Worm (Caenorhabditis elegans) whole organism, young adult: Measurements from ENCODE around the gene tbc-12.

Experiments
- B0261.1 ChIP-seq: sonication (generic microtip); optimal IDR thresholded peaks from 2 replicates; lab custom pipeline; 2016; ENCODE audit warnings: mild to moderate bottlenecking, missing genetic modification characterization, moderate library complexity, missing compliant biosample characterization
- B0336.3 ChIP-seq: fragments of 200-800 bp; sonication (Bioruptor generic); IDR thresholded peaks from 2 replicates; pipeline ENCODE4 v1.3.6; 2022; ENCODE audit warnings: missing genetic modification characterization, missing compliant biosample characterization
- F10E7.11 ChIP-seq: sonication (generic microtip); optimal IDR thresholded peaks from 2 replicates; lab custom pipeline; 2017; ENCODE audit warnings: mild to moderate bottlenecking, missing genetic modification characterization, moderate library complexity, missing compliant biosample characterization
- F33H1.4 ChIP-seq: fragments of 200-800 bp; sonication (Bioruptor generic); IDR thresholded peaks from 2 replicates; pipeline ENCODE4 v1.3.6; 2022; ENCODE audit warnings: missing genetic modification reagents, missing genetic modification characterization, missing compliant biosample characterization
- F37B4.10 ChIP-seq: fragments of 200-800 bp; sonication (Bioruptor generic); IDR thresholded peaks from 2 replicates; pipeline ENCODE4 v1.3.6; 2022; ENCODE audit warnings: missing genetic modification characterization, missing compliant biosample characterization
- F55B11.4 ChIP-seq: sonication (generic microtip); optimal IDR thresholded peaks from 2 replicates; lab custom pipeline; 2016; ENCODE audit warnings: missing compliant biosample characterization, missing genetic modification characterization, borderline replicate concordance; ENCODE audit not compliant: insufficient read depth
- T26A5.8 ChIP-seq: sonication (generic microtip); optimal IDR thresholded peaks from 2 replicates; lab custom pipeline; 2016; ENCODE audit warnings: missing genetic modification characterization, missing compliant biosample characterization
- Y53G8AR.9 ChIP-seq: fragments of 200-800 bp; sonication (Bioruptor generic); conservative IDR thresholded peaks from 2 replicates; pipeline ENCODE4 v1.3.6; 2022; ENCODE audit warnings: missing genetic modification reagents, missing genetic modification characterization, missing compliant biosample characterization
- Y95B8A.8 ChIP-seq: fragments of 200-800 bp; sonication (Bioruptor generic); IDR thresholded peaks from 2 replicates; pipeline ENCODE4 v1.3.6; 2022; ENCODE audit warnings: missing genetic modification reagents, missing genetic modification characterization, missing compliant biosample characterization
- ZK185.1 ChIP-seq: sonication (generic microtip); optimal IDR thresholded peaks from 2 replicates; lab custom pipeline; 2016; ENCODE audit warnings: mild to moderate bottlenecking, missing genetic modification characterization, missing compliant biosample characterization; ENCODE audit not compliant: poor library complexity, severe bottlenecking
- akir-1 ChIP-seq: fragments of 200-800 bp; sonication (Bioruptor generic); optimal IDR thresholded peaks from 2 replicates; lab custom pipeline; 2018; ENCODE audit warnings: mild to moderate bottlenecking, missing genetic modification characterization, moderate library complexity, missing compliant biosample characterization
- atf-7 ChIP-seq: sonication (generic microtip); optimal IDR thresholded peaks from 2 replicates; lab custom pipeline; 2017; ENCODE audit warnings: mild to moderate bottlenecking, missing genetic modification characterization, missing compliant biosample characterization
- athp-1 ChIP-seq: sonication (generic microtip); optimal IDR thresholded peaks from 2 replicates; lab custom pipeline; 2017; ENCODE audit warnings: mild to moderate bottlenecking, missing genetic modification characterization, missing compliant biosample characterization
- bed-1 ChIP-seq: fragments of 200-800 bp; sonication (Bioruptor generic); IDR thresholded peaks from 2 replicates; pipeline ENCODE4 v1.3.6; 2022; ENCODE audit warnings: missing genetic modification reagents, missing genetic modification characterization, missing compliant biosample characterization
- ccch-3 ChIP-seq: fragments of 200-800 bp; sonication (Bioruptor generic); optimal IDR thresholded peaks from 2 replicates; lab custom pipeline; 2018; ENCODE audit warnings: mild to moderate bottlenecking, missing genetic modification characterization, missing compliant biosample characterization
- ceh-40 ChIP-seq: fragments of 200-800 bp; sonication (Bioruptor generic); IDR thresholded peaks from 2 replicates; pipeline ENCODE4 v1.3.6; 2022; ENCODE audit warnings: missing genetic modification characterization, missing compliant biosample characterization
- chd-7 ChIP-seq: sonication (generic microtip); optimal IDR thresholded peaks from 2 replicates; lab custom pipeline; 2016; ENCODE audit warnings: mild to moderate bottlenecking, missing genetic modification characterization, moderate library complexity, missing compliant biosample characterization
- dox-1 ChIP-seq: fragments of 200-800 bp; sonication (Bioruptor generic); IDR thresholded peaks from 2 replicates; pipeline ENCODE4 v1.3.6; 2022; ENCODE audit warnings: missing genetic modification reagents, missing genetic modification characterization, missing compliant biosample characterization
- egl-18 ChIP-seq: fragments of 200-800 bp; sonication (Bioruptor generic); IDR thresholded peaks from 2 replicates; pipeline ENCODE4 v1.3.6; 2022; ENCODE audit warnings: missing genetic modification reagents, missing genetic modification characterization, missing compliant biosample characterization
- egl-44 ChIP-seq: fragments of 200-800 bp; sonication (Bioruptor generic); IDR thresholded peaks from 2 replicates; pipeline ENCODE4 v1.3.6; 2022; ENCODE audit warnings: missing genetic modification reagents, missing genetic modification characterization, missing compliant biosample characterization
- egrh-3 ChIP-seq: fragments of 200-800 bp; sonication (Bioruptor generic); IDR thresholded peaks from 2 replicates; pipeline ENCODE4 v1.3.6; 2022; ENCODE audit warnings: missing genetic modification reagents, missing genetic modification characterization, missing compliant biosample characterization
- ets-4 ChIP-seq: fragments of 200-800 bp; sonication (Bioruptor generic); optimal IDR thresholded peaks from 2 replicates; lab custom pipeline; 2018; ENCODE audit warnings: mild to moderate bottlenecking, missing genetic modification characterization, missing compliant biosample characterization
- fkh-3 ChIP-seq: sonication (generic microtip); optimal IDR thresholded peaks from 2 replicates; lab custom pipeline; 2016; ENCODE audit warnings: mild to moderate bottlenecking, missing genetic modification characterization, missing compliant biosample characterization
- gei-17 ChIP-seq: fragments of 200-800 bp; sonication (Bioruptor generic); optimal IDR thresholded peaks from 2 replicates; lab custom pipeline; 2018; ENCODE audit warnings: mild to moderate bottlenecking, missing genetic modification characterization, missing compliant biosample characterization
- hlh-26 ChIP-seq: fragments of 200-800 bp; sonication (Bioruptor generic); conservative IDR thresholded peaks from 2 replicates; pipeline ENCODE4 v1.3.6; 2022; ENCODE audit warnings: missing genetic modification reagents, missing genetic modification characterization, missing compliant biosample characterization
- hmg-1.2 ChIP-seq: fragments of 200-800 bp; sonication (Bioruptor generic); IDR thresholded peaks from 2 replicates; pipeline ENCODE4 v1.3.6; 2022; ENCODE audit warnings: missing genetic modification reagents, missing genetic modification characterization, missing compliant biosample characterization
- hrde-1 ChIP-seq: sonication (generic microtip); optimal IDR thresholded peaks from 2 replicates; lab custom pipeline; 2016; ENCODE audit warnings: missing genetic modification characterization, mild to moderate bottlenecking, missing compliant biosample characterization, moderate library complexity, missing genotype, missing genetic modification reagents, borderline replicate concordance
- let-526 ChIP-seq: fragments of 200-800 bp; sonication (Bioruptor generic); IDR thresholded peaks from 2 replicates; pipeline ENCODE4 v1.3.6; 2022; ENCODE audit warnings: missing genetic modification reagents, missing genetic modification characterization, missing compliant biosample characterization
- let-607 ChIP-seq, 2 experiments: fragments of 200-800 bp in 1 of 2; sonication (Bioruptor generic) in 1 of 2; sonication (generic microtip) in 1 of 2; optimal IDR thresholded peaks; 2 replicates each; lab custom pipeline; 2016 to 2018; ENCODE audit warnings: mild to moderate bottlenecking in 2 of 2, missing compliant biosample characterization in 2 of 2, missing genetic modification characterization in 2 of 2, moderate library complexity in 2 of 2, missing genotype in 1 of 2
- lin-40 ChIP-seq: sonication (generic microtip); optimal IDR thresholded peaks from 2 replicates; lab custom pipeline; 2016; ENCODE audit warnings: missing genetic modification characterization, mild to moderate bottlenecking, missing compliant biosample characterization, missing genotype, missing genetic modification reagents
- madf-10 ChIP-seq: sonication (generic microtip); optimal IDR thresholded peaks from 2 replicates; lab custom pipeline; 2016; ENCODE audit warnings: mild to moderate bottlenecking, missing genetic modification characterization, missing compliant biosample characterization
- nfyb-1 ChIP-seq: fragments of 200-800 bp; sonication (Bioruptor generic); IDR thresholded peaks from 2 replicates; pipeline ENCODE4 v1.3.6; 2022; ENCODE audit warnings: missing genetic modification reagents, missing genetic modification characterization, missing compliant biosample characterization
- nhr-179 ChIP-seq: sonication (generic microtip); optimal IDR thresholded peaks from 2 replicates; lab custom pipeline; 2016; ENCODE audit warnings: mild to moderate bottlenecking, missing genetic modification characterization, missing compliant biosample characterization
- nhr-27 ChIP-seq: fragments of 200-800 bp; sonication (Bioruptor generic); optimal IDR thresholded peaks from 2 replicates; lab custom pipeline; 2018; ENCODE audit warnings: mild to moderate bottlenecking, missing genetic modification characterization, moderate library complexity, missing compliant biosample characterization
- nhr-80 ChIP-seq: sonication (generic microtip); optimal IDR thresholded peaks from 2 replicates; lab custom pipeline; 2016; ENCODE audit warnings: missing genetic modification characterization, missing compliant biosample characterization
- nhr-90 ChIP-seq: sonication (generic microtip); optimal IDR thresholded peaks from 2 replicates; lab custom pipeline; 2016; ENCODE audit warnings: missing genotype, mild to moderate bottlenecking, missing genetic modification characterization, missing compliant biosample characterization
- pbrm-1 ChIP-seq: fragments of 200-800 bp; sonication (Bioruptor generic); IDR thresholded peaks from 2 replicates; pipeline ENCODE4 v1.3.6; 2022; ENCODE audit warnings: missing genetic modification reagents, missing genetic modification characterization, missing compliant biosample characterization
- rcor-1 ChIP-seq: fragments of 200-800 bp; sonication (Bioruptor generic); IDR thresholded peaks from 2 replicates; pipeline ENCODE4 v1.3.6; 2022; ENCODE audit warnings: missing genetic modification reagents, missing genetic modification characterization, missing compliant biosample characterization
- rpc-1 ChIP-seq, 2 experiments: fragments of 150-350 bp in 1 of 2; sonication (generic microtip) in 1 of 2; optimal IDR thresholded peaks; 2 replicates each; lab custom pipeline; 2014 to 2018; ENCODE audit warnings: missing biosample characterization in 1 of 2, missing genetic modification characterization in 1 of 2, missing genetic modification reagents in 1 of 2, missing genotype in 1 of 2
- tbp1 ChIP-seq: fragments of 200-800 bp; sonication (Bioruptor generic); optimal IDR thresholded peaks from 2 replicates; lab custom pipeline; 2018; ENCODE audit warnings: mild to moderate bottlenecking, missing genetic modification characterization, missing compliant biosample characterization
- tlf-1 ChIP-seq: fragments of 200-800 bp; sonication (Bioruptor generic); optimal IDR thresholded peaks from 2 replicates; lab custom pipeline; 2018; ENCODE audit warnings: mild to moderate bottlenecking, missing genetic modification characterization, missing compliant biosample characterization
- xnd-1 ChIP-seq: sonication (generic microtip); optimal IDR thresholded peaks from 2 replicates; lab custom pipeline; 2016; ENCODE audit warnings: missing genotype, missing genetic modification reagents, missing genetic modification characterization, missing compliant biosample characterization
- zfh-2 ChIP-seq: fragments of 200-800 bp; sonication (Bioruptor generic); conservative IDR thresholded peaks from 2 replicates; pipeline ENCODE4 v1.3.6; 2022; ENCODE audit warnings: missing genetic modification reagents, missing genetic modification characterization, missing compliant biosample characterization
- zim-3 ChIP-seq: sonication (generic microtip); optimal IDR thresholded peaks from 2 replicates; lab custom pipeline; 2017; ENCODE audit warnings: mild to moderate bottlenecking, missing genetic modification characterization, moderate library complexity, missing compliant biosample characterization
- ztf-18 ChIP-seq: sonication (generic microtip); optimal IDR thresholded peaks from 2 replicates; lab custom pipeline; 2016; ENCODE audit warnings: missing genotype, mild to moderate bottlenecking, missing genetic modification characterization, missing compliant biosample characterization
- ztf-22 ChIP-seq: fragments of 200-800 bp; sonication (Bioruptor generic); optimal IDR thresholded peaks from 2 replicates; lab custom pipeline; 2018; ENCODE audit warnings: mild to moderate bottlenecking, missing genetic modification characterization, moderate library complexity, missing compliant biosample characterization

Gene tbc-12

DNA sequence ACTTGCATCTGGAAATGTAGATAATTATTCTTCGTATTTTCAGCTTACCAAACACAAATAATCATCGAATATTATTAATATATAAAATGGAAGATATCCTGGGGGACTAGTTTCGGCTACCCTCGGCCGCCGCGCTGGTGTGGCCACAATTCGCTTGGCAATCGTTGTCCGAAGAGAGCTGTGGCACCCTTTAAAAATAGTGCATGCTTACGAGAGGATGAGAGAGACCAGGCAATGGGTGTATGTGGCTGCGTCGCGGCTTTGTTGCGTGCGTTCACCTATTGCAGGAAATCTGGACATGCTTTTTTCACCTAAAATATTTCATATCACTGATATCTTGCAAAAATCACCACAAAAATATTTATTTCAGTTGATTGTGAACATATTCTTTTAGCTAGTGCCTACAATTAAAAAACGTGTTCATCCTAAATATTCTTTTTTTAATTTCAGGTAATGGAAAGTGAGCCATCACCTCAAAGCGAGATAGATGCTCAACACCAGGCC lies 40.4 kb upstream of the tbc-12 start, which contains the start of the genes ccd-5 and F52H2.1:
ccd-5 (minus strand) TSS at position 8 of the 504 bp plus-strand sequence.
F52H2.1 (plus strand) TSS at position 454 of the 504 bp plus-strand sequence.
- no peak for TF ChIP-seq xnd-1 (tag; lab: Kevin White, UChicago)
- TF ChIP-seq egl-18, result 0 out of 2 replicates have a peak, but pooled peaks have one; percentile 33
- peak; percentile 29; the same call in 1 of the 2 replicates for TF ChIP-seq dox-1
- TF ChIP-seq zfh-2 (GFP tag; lab: Robert Waterston, UW), result peak; percentile 57; the same call in 1 of the 2 replicates
- no peak for TF ChIP-seq let-607 (tag; optimal IDR thresholded peaks at IDR 0.05; lab: Kevin White, UChicago)

ce11 chrX:2569040-2569439 lies 36.8 kb upstream of the tbc-12 start:
- TF ChIP-seq pbrm-1 (GFP tag; lab: Robert Waterston, UW), result no peak
- TF ChIP-seq hmg-1.2 (GFP tag; lab: Robert Waterston, UW), result no peak
- peak; percentile 99 for TF ChIP-seq nhr-80 (tag; lab: Kevin White, UChicago)
- TF ChIP-seq chd-7 (tag; lab: Kevin White, UChicago), result peak; percentile 22
- no peak for TF ChIP-seq rpc-1 (optimal IDR thresholded peaks at IDR 0.05; lab: Kevin White, UChicago)
- no peak for TF ChIP-seq rpc-1 (tag; optimal IDR thresholded peaks at IDR 0.05; lab: Kevin White, UChicago)
- no peak for TF ChIP-seq let-526 (GFP tag; lab: Robert Waterston, UW)
- peak; percentile 6 for TF ChIP-seq ZK185.1 (tag; lab: Kevin White, UChicago)
- TF ChIP-seq egl-44 (GFP tag; lab: Robert Waterston, UW), result no peak
- no peak for TF ChIP-seq nhr-179
- TF ChIP-seq Y53G8AR.9 (GFP tag; lab: Robert Waterston, UW), result 0 out of 2 replicates have a peak, but pooled peaks have one; percentile 46
- TF ChIP-seq nhr-90 (tag; lab: Kevin White, UChicago), result peak; percentile 42
- TF ChIP-seq ccch-3 (GFP tag; lab: Kevin White, UChicago), result no peak
- no peak for TF ChIP-seq F33H1.4 (GFP tag; lab: Robert Waterston, UW)
- peak; percentile 55 for TF ChIP-seq madf-10 (tag; lab: Kevin White, UChicago)
- TF ChIP-seq ets-4, result peak; percentile 66
- no peak for TF ChIP-seq nhr-27 (tag; lab: Kevin White, UChicago)
- TF ChIP-seq B0261.1 (tag; lab: Kevin White, UChicago), result no peak
- TF ChIP-seq tlf-1, result peak; percentile 19
- TF ChIP-seq ztf-22 (GFP tag; lab: Kevin White, UChicago), result peak; percentile 73
- TF ChIP-seq atf-7 (tag; lab: Kevin White, UChicago), result peak; percentile 72
- no peak for TF ChIP-seq hrde-1
- TF ChIP-seq F55B11.4, result no peak
- no peak for TF ChIP-seq ztf-18 (tag; lab: Kevin White, UChicago)
- no peak for TF ChIP-seq Y95B8A.8 (GFP tag; lab: Robert Waterston, UW)
- TF ChIP-seq rcor-1 (GFP tag; lab: Robert Waterston, UW), result no peak
- TF ChIP-seq egrh-3, result no peak
- peak; percentile 37 for TF ChIP-seq tbp1 (GFP tag; lab: Kevin White, UChicago)
- peak; percentile 57 for TF ChIP-seq akir-1
- TF ChIP-seq F37B4.10 (GFP tag; lab: Robert Waterston, UW), result no peak
- TF ChIP-seq nfyb-1 (GFP tag; lab: Robert Waterston, UW), result peak; percentile 84
- TF ChIP-seq fkh-3 (tag; lab: Kevin White, UChicago), result no peak
- TF ChIP-seq bed-1 (GFP tag; lab: Robert Waterston, UW), result no peak
- no peak for TF ChIP-seq athp-1 (tag; lab: Kevin White, UChicago)
- no peak for TF ChIP-seq F10E7.11
- no peak for TF ChIP-seq hlh-26 (GFP tag; lab: Robert Waterston, UW)
- peak; percentile 73 to 82 for TF ChIP-seq let-607 (tag; optimal IDR thresholded peaks at IDR 0.05; lab: Kevin White, UChicago)
- TF ChIP-seq lin-40 (tag; lab: Kevin White, UChicago), result peak; percentile 53
- no peak for TF ChIP-seq ceh-40 (GFP tag; lab: Robert Waterston, UW)
- no peak for TF ChIP-seq gei-17 (GFP tag; lab: Kevin White, UChicago)
- TF ChIP-seq T26A5.8, result no peak
- TF ChIP-seq zim-3 (tag; lab: Kevin White, UChicago), result no peak
- TF ChIP-seq B0336.3, result peak; percentile 81
